Worm (Caenorhabditis elegans): ENCODE measurements around the gene flp-10.

The flp-10 gene

DNA sequence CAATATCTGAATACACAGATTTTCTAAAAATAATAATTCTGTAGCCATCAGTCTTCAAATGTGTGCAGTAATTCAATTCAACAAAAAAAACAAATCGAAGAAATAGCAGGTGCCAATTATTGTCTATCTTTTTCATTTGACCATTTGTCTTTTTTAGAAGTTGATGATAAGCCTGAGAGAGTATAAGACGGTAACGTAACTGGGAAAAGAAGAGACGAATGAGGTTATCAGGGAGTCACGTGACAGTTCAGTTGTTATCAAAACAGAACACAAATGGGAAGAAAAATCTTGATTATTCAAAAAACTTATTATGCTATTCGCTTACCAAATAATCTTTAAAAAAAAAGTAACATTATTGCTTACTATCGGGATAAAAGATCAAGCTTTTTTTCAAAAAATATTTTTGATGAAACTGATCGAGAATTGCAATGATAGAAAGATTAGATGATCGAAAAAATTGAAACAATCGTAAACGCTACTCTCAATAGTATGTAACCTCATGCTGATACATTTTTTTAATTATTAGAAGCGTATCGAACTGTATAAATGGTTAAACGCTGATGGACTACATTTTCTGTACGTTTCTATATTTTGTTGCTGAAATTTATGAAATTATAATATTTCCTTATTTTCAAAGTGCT lies 24.3 kb upstream of the flp-10 start (continued):
- TF ChIP-seq T26A8.4 (GFP tag; IDR thresholded peaks at IDR 0.05) (peak; percentile 42; the same call in 1 of the 2 replicates), nhr-102 (tag; optimal IDR thresholded peaks at IDR 0.05) (peak; percentile 57), mep-1 (tag; optimal IDR thresholded peaks at IDR 0.05) (peak; percentile 39), tag-97 (GFP tag; IDR thresholded peaks at IDR 0.05) (no peak), nhr-77 (tag; optimal IDR thresholded peaks at IDR 0.05) (peak; percentile 56), attf-4 (tag; optimal IDR thresholded peaks at IDR 0.05) (no peak), egl-27 (tag; optimal IDR thresholded peaks at IDR 0.05) (no peak), nhr-76 (tag; optimal IDR thresholded peaks at IDR 0.05) (no peak), ceh-62 (tag; optimal IDR thresholded peaks at IDR 0.05) (no peak), D1046.2 (GFP tag; IDR thresholded peaks at IDR 0.05) (no peak), Y5F2A.4 (GFP tag; optimal IDR thresholded peaks at IDR 0.05) (no peak), cey-2 (tag; optimal IDR thresholded peaks at IDR 0.05; ENCODE audit: borderline replicate concordance, insufficient read depth) (no peak), nhr-111 (GFP tag; optimal IDR thresholded peaks at IDR 0.05) (no peak), gei-8 (GFP tag; optimal IDR thresholded peaks at IDR 0.05) (no peak), unc-130 (GFP tag; optimal IDR thresholded peaks at IDR 0.05) (no peak), zag-1 (tag; optimal IDR thresholded peaks at IDR 0.05) (no peak), daf-12 (tag; optimal IDR thresholded peaks at IDR 0.05) (no peak), snpc-4 (tag; optimal IDR thresholded peaks at IDR 0.05) (no peak), saeg-2 (GFP tag; IDR thresholded peaks at IDR 0.05) (no peak), php-3 (GFP tag; IDR thresholded peaks at IDR 0.05) (peak; percentile 48; the same call in 1 of the 2 replicates), zfp-3 (GFP tag; conservative IDR thresholded peaks at IDR 0.05) (no peak), ZK546.5 (tag; optimal IDR thresholded peaks at IDR 0.05) (no peak), spr-1 (tag; optimal IDR thresholded peaks at IDR 0.05) (no peak), hlh-11 (tag; optimal IDR thresholded peaks at IDR 0.05) (peak; percentile 85), mxl-2 (GFP tag; conservative IDR thresholded peaks at IDR 0.05) (no peak), lin-15B (tag; optimal IDR thresholded peaks at IDR 0.05) (no peak), fos-1 (tag; optimal IDR thresholded peaks at IDR 0.05) (no peak), lin-39 (tag; optimal IDR thresholded peaks at IDR 0.05) (no peak), nhr-25 (tag; optimal IDR thresholded peaks at IDR 0.05; ENCODE audit: borderline replicate concordance, insufficient read depth) (no peak), aly-2 (tag; optimal IDR thresholded peaks at IDR 0.05) (no peak), daf-16 (GFP tag; optimal IDR thresholded peaks at IDR 0.05) (peak in 1 of 2 experiments; percentile 4), daf-16 (tag; optimal IDR thresholded peaks at IDR 0.05) (peak; percentile 94), ama-1 (optimal IDR thresholded peaks at IDR 0.05) (no peak), Y105C5A.15 (GFP tag; IDR thresholded peaks at IDR 0.05) (no peak), nhr-41 (GFP tag; IDR thresholded peaks at IDR 0.05) (0 out of 2 replicates have a peak, but pooled peaks have one; percentile 15), Y48G9A.11 (GFP tag; IDR thresholded peaks at IDR 0.05) (no peak), dmd-6 (GFP tag; IDR thresholded peaks at IDR 0.05) (peak; percentile 87), lir-3 (tag; optimal IDR thresholded peaks at IDR 0.05) (no peak), nhr-6 (tag; optimal IDR thresholded peaks at IDR 0.05) (no peak), ctbp-1 (GFP tag; IDR thresholded peaks at IDR 0.05) (no peak), nhr-237 (tag; optimal IDR thresholded peaks at IDR 0.05) (no peak), madf-5 (GFP tag; IDR thresholded peaks at IDR 0.05) (no peak), egl-43 (GFP tag; IDR thresholded peaks at IDR 0.05) (no peak), set-16 (GFP tag; IDR thresholded peaks at IDR 0.05) (no peak), dve-1 (tag; optimal IDR thresholded peaks at IDR 0.05; ENCODE audit: insufficient read depth) (peak; percentile 89)
